Worm (Caenorhabditis elegans) whole organism, midembryonic: ENCODE data around the gene AC3.12.

Source experiments
- T22C8.4 ChIP-seq: fragments of 200-800 bp; sonication (Bioruptor generic); IDR thresholded peaks from 2 replicates; pipeline ENCODE4 v1.3.6; 2022; ENCODE audit warnings: missing genetic modification characterization, missing compliant biosample characterization
- cog-1 ChIP-seq: sonication (generic microtip); optimal IDR thresholded peaks from 2 replicates; lab custom pipeline; 2016; ENCODE audit warnings: missing genetic modification characterization, missing compliant biosample characterization
- flt-1 ChIP-seq: fragments of 200-800 bp; sonication (Bioruptor generic); IDR thresholded peaks from 2 replicates; pipeline ENCODE4 v1.3.6; 2022; ENCODE audit warnings: missing genetic modification characterization, missing compliant biosample characterization
- klf-2 ChIP-seq: fragments of 200-800 bp; sonication (Bioruptor generic); conservative IDR thresholded peaks from 2 replicates; pipeline ENCODE4 v1.3.6; 2022; ENCODE audit warnings: missing genetic modification reagents, missing genetic modification characterization, missing compliant biosample characterization
- tab-1 ChIP-seq: fragments of 200-800 bp; sonication (Bioruptor generic); IDR thresholded peaks from 2 replicates; pipeline ENCODE4 v1.3.6; 2022; ENCODE audit warnings: missing genetic modification characterization, missing compliant biosample characterization
- ztf-29 ChIP-seq: fragments of 200-800 bp; sonication (Bioruptor generic); IDR thresholded peaks from 2 replicates; pipeline ENCODE4 v1.3.6; 2022; ENCODE audit warnings: missing genetic modification reagents, missing genetic modification characterization, missing compliant biosample characterization

DNA sequence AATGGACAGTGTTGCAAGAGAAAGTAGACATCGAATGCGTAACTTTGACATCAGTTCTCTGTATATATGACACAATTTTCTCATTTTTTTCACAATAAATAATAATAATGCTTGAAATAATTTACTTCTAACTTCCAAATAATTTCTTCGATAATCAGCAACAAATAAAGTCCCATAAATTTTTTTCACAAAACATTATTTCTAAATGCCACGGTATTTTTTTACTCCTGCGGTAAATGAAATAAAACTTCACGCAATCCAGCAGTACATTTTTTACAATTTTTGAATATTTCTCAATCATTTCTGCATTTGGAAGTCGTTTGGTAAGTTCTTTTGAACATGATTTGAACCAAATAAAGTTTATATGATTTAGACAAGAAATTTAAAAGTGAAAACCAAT lies 4.8 kb upstream of the AC3.12 start, which contains the start of gene spe-10:
- TF ChIP-seq T22C8.4 (GFP tag; lab: Robert Waterston, UW) (no peak), flt-1 (GFP tag; lab: Robert Waterston, UW) (no peak), klf-2 (GFP tag; lab: Robert Waterston, UW) (no peak), tab-1 (GFP tag; lab: Robert Waterston, UW) (no peak), ztf-29 (GFP tag; lab: Robert Waterston, UW) (no peak), cog-1 (tag; lab: Kevin White, UChicago) (no peak)
